Worm (Caenorhabditis elegans): ENCODE results near the gene Y46B2A.4.

The Y46B2A.4 gene

ce11 chrII:838414-838813 lies 23.2 kb upstream of the Y46B2A.4 start, which contains the start of gene F28A10.8:
Gene F28A10.8, minus strand, starts transcription at chrII:838514.
- TF ChIP-seq php-3 (GFP tag; IDR thresholded peaks at IDR 0.05) (no peak), snpc-4 (tag; optimal IDR thresholded peaks at IDR 0.05) (no peak), cey-2 (tag; optimal IDR thresholded peaks at IDR 0.05; ENCODE audit: borderline replicate concordance, insufficient read depth) (no peak), duxl-1 (tag; optimal IDR thresholded peaks at IDR 0.05; ENCODE audit: poor library complexity) (no peak), lir-3 (tag; optimal IDR thresholded peaks at IDR 0.05) (no peak), nhr-28 (tag; optimal IDR thresholded peaks at IDR 0.05) (no peak), zag-1 (tag; optimal IDR thresholded peaks at IDR 0.05) (no peak), unc-130 (GFP tag; optimal IDR thresholded peaks at IDR 0.05) (no peak)

ce11 chrII:840131-840530 lies 21.5 kb upstream of the Y46B2A.4 start, which contains the start of gene clc-33:
Gene clc-33, plus strand, starts transcription at chrII:840431.
- TF ChIP-seq lin-15B (tag; optimal IDR thresholded peaks at IDR 0.05), result no peak
- no peak for TF ChIP-seq spr-1 (tag; optimal IDR thresholded peaks at IDR 0.05)
- no peak for TF ChIP-seq ceh-20 (GFP tag; IDR thresholded peaks at IDR 0.05)
- TF ChIP-seq lin-1 (GFP tag; IDR thresholded peaks at IDR 0.05), result no peak
- TF ChIP-seq nhr-6 (tag; optimal IDR thresholded peaks at IDR 0.05), result no peak
- TF ChIP-seq F26F4.8 (GFP tag; conservative IDR thresholded peaks at IDR 0.05), result no peak

ce11 chrII:843971-844370 lies 17.7 kb upstream of the Y46B2A.4 start, which contains the start of gene F28A10.4:
Gene F28A10.4, plus strand, starts transcription at chrII:844271.
- no peak for TF ChIP-seq dpl-1 (GFP tag; optimal IDR thresholded peaks at IDR 0.05)
- TF ChIP-seq nhr-111 (GFP tag; optimal IDR thresholded peaks at IDR 0.05), result no peak
- TF ChIP-seq R02D3.7 (tag; optimal IDR thresholded peaks at IDR 0.05), result no peak
- TF ChIP-seq lin-1 (GFP tag; IDR thresholded peaks at IDR 0.05), result no peak
- no peak for TF ChIP-seq hif-1 (tag; optimal IDR thresholded peaks at IDR 0.05)
- TF ChIP-seq lin-13 (GFP tag; optimal IDR thresholded peaks at IDR 0.05), result no peak
- no peak for TF ChIP-seq lir-3 (tag; optimal IDR thresholded peaks at IDR 0.05)
- TF ChIP-seq arid-1 (GFP tag; conservative IDR thresholded peaks at IDR 0.05), result no peak
- TF ChIP-seq unc-39 (tag; optimal IDR thresholded peaks at IDR 0.05), result no peak
- TF ChIP-seq zag-1 (tag; optimal IDR thresholded peaks at IDR 0.05), result no peak
- no peak for TF ChIP-seq nhr-11 (tag; optimal IDR thresholded peaks at IDR 0.05)
- no peak for TF ChIP-seq fkh-10 (GFP tag; optimal IDR thresholded peaks at IDR 0.05)
- TF ChIP-seq egl-43 (GFP tag; IDR thresholded peaks at IDR 0.05), result no peak
- TF ChIP-seq duxl-1 (tag; optimal IDR thresholded peaks at IDR 0.05; ENCODE audit: poor library complexity), result no peak
- no peak for TF ChIP-seq aly-2 (tag; optimal IDR thresholded peaks at IDR 0.05)

ce11 chrII:845618-846017 lies 16.0 kb upstream of the Y46B2A.4 start, which contains the start of gene F28A10.7:
Gene F28A10.7, minus strand, starts transcription at chrII:845718.
- TF ChIP-seq aha-1 (tag) (no peak), dpl-1 (GFP tag; optimal IDR thresholded peaks at IDR 0.05) (no peak), lin-38 (GFP tag; IDR thresholded peaks at IDR 0.05) (no peak), dmd-9 (GFP tag; IDR thresholded peaks at IDR 0.05) (no peak), arid-1 (GFP tag; conservative IDR thresholded peaks at IDR 0.05) (no peak), tag-97 (GFP tag; IDR thresholded peaks at IDR 0.05) (no peak), nhr-28 (tag; optimal IDR thresholded peaks at IDR 0.05) (no peak), Y48G9A.11 (GFP tag; IDR thresholded peaks at IDR 0.05) (no peak), zip-11 (GFP tag; IDR thresholded peaks at IDR 0.05) (no peak), hif-1 (tag; optimal IDR thresholded peaks at IDR 0.05) (no peak), fkh-10 (GFP tag; optimal IDR thresholded peaks at IDR 0.05) (no peak), snpc-4 (tag; optimal IDR thresholded peaks at IDR 0.05) (no peak)

- TF ChIP-seq F44E2.7 (GFP tag; IDR thresholded peaks at IDR 0.05), result no peak
- peak; percentile 89 for TF ChIP-seq hlh-11 (tag; optimal IDR thresholded peaks at IDR 0.05)
- TF ChIP-seq F37D6.2 (tag; optimal IDR thresholded peaks at IDR 0.05), result no peak
- no peak for TF ChIP-seq F10B5.3 (tag; optimal IDR thresholded peaks at IDR 0.05)
- TF ChIP-seq dmd-6 (GFP tag; IDR thresholded peaks at IDR 0.05), result peak; percentile 83
- TF ChIP-seq hlh-30 (tag; optimal IDR thresholded peaks at IDR 0.05; ENCODE audit: insufficient read depth), result peak; percentile 86
- no peak for TF ChIP-seq sdz-12 (GFP tag; optimal IDR thresholded peaks at IDR 0.05)
- TF ChIP-seq nhr-42 (GFP tag; IDR thresholded peaks at IDR 0.05), result no peak
- 0 out of 2 replicates have a peak, but pooled peaks have one; percentile 18 for TF ChIP-seq php-3 (GFP tag; IDR thresholded peaks at IDR 0.05)
- peak; percentile 52; the same call in 1 of the 2 replicates for TF ChIP-seq hmg-1.1 (GFP tag; IDR thresholded peaks at IDR 0.05)
- TF ChIP-seq dve-1 (tag; optimal IDR thresholded peaks at IDR 0.05; ENCODE audit: insufficient read depth), result peak; percentile 88
- 0 out of 2 replicates have a peak, but pooled peaks have one; percentile 15 for TF ChIP-seq ceh-20 (GFP tag; IDR thresholded peaks at IDR 0.05)
- peak; percentile 89 for TF ChIP-seq mxl-3 (GFP tag; optimal IDR thresholded peaks at IDR 0.05)
- TF ChIP-seq nhr-11 (tag; optimal IDR thresholded peaks at IDR 0.05), result peak; percentile 51
- TF ChIP-seq rbr-2 (tag; optimal IDR thresholded peaks at IDR 0.05), result no peak
- no peak for TF ChIP-seq daf-8 (GFP tag; IDR thresholded peaks at IDR 0.05)
Observed at ce11 chrII:848519-848918, 13.1 kb upstream of the Y46B2A.4 start, which contains the start of the genes acdh-9 and F28A10.13. Gene acdh-9, minus strand, starts transcription at chrII:848603. Gene F28A10.13, plus strand, starts transcription at chrII:848812.
